Fruit fly (Drosophila melanogaster) whole organism, embryonic: ENCODE results near the gene Rtnl1.
A peak's percentile ranks its signal among the peaks of the same experiment; 100 is the strongest.

Experiments
- Aef1 ChIP-seq: fragments of 200-800 bp; sonication (Bioruptor generic); IDR thresholded peaks from 3 replicates; pipeline ENCODE4 v1.3.6; 2022; ENCODE audit warnings: missing biosample characterization, missing genetic modification characterization
- CG10321 ChIP-seq: fragments of 200-800 bp; sonication (Bioruptor generic); IDR thresholded peaks from 2 replicates; pipeline ENCODE4 v1.3.6; 2022; ENCODE audit warnings: missing biosample characterization, missing genetic modification characterization
- CG10543 ChIP-seq: fragments of 200-800 bp; sonication (Bioruptor generic); optimal IDR thresholded peaks from 3 replicates; lab custom pipeline; 2017; ENCODE audit warnings: missing biosample characterization, mild to moderate bottlenecking, missing genetic modification characterization, moderate library complexity
- CG1233 ChIP-seq: fragments of 200-800 bp; sonication (Bioruptor generic); optimal IDR thresholded peaks from 4 replicates; lab custom pipeline; 2018; ENCODE audit warnings: missing biosample characterization, mild to moderate bottlenecking, missing genetic modification characterization
- CG17829 ChIP-seq: fragments of 200-800 bp; optimal IDR thresholded peaks from 2 replicates; lab custom pipeline; 2019; ENCODE audit warnings: missing biosample characterization, mild to moderate bottlenecking, missing genetic modification characterization, moderate library complexity
- CG18599 ChIP-seq: fragments of 200-800 bp; sonication (Bioruptor generic); optimal IDR thresholded peaks from 3 replicates; lab custom pipeline; 2017; ENCODE audit warnings: missing biosample characterization, missing genetic modification characterization, mild to moderate bottlenecking, moderate library complexity, missing genetic modification reagents
- CG31365 ChIP-seq: fragments of 200-800 bp; sonication (Bioruptor generic); optimal IDR thresholded peaks from 2 replicates; lab custom pipeline; 2018; ENCODE audit warnings: missing biosample characterization, mild to moderate bottlenecking, missing genetic modification characterization
- CG3163 ChIP-seq: fragments of 200-800 bp; sonication (Bioruptor generic); optimal IDR thresholded peaks from 3 replicates; lab custom pipeline; 2016; ENCODE audit warnings: missing biosample characterization, missing genetic modification characterization
- CG33213 ChIP-seq: fragments of 200-800 bp; sonication (Bioruptor generic); optimal IDR thresholded peaks from 3 replicates; lab custom pipeline; 2016; ENCODE audit warnings: missing biosample characterization, missing genetic modification characterization
- CG34376 ChIP-seq: fragments of 200-800 bp; sonication (Bioruptor generic); optimal IDR thresholded peaks from 2 replicates; lab custom pipeline; 2018; ENCODE audit warnings: missing biosample characterization, mild to moderate bottlenecking, missing genetic modification characterization
- CG6175 ChIP-seq: fragments of 200-800 bp; sonication (Bioruptor generic); IDR thresholded peaks from 3 replicates; pipeline ENCODE4 v1.3.6; 2022; ENCODE audit warnings: missing biosample characterization, missing genetic modification characterization
- CG6654 ChIP-seq: fragments of 200-800 bp; sonication (Bioruptor generic); optimal IDR thresholded peaks from 2 replicates; lab custom pipeline; 2017; ENCODE audit warnings: missing biosample characterization, mild to moderate bottlenecking, missing genetic modification characterization
- CG8478 ChIP-seq: fragments of >200 bp; optimal IDR thresholded peaks from 2 replicates; lab custom pipeline; 2018
- CG9215 ChIP-seq: fragments of 200-800 bp; sonication (Bioruptor generic); IDR thresholded peaks from 2 replicates; pipeline ENCODE4 v1.3.6; 2022; ENCODE audit warnings: missing biosample characterization, missing genetic modification characterization
- Dbx ChIP-seq: fragments of 200-800 bp; sonication (Bioruptor generic); IDR thresholded peaks from 3 replicates; pipeline ENCODE4 v1.3.6; 2022; ENCODE audit warnings: missing biosample characterization, missing genetic modification characterization
- Deaf1 ChIP-seq: fragments of 200-800 bp; optimal IDR thresholded peaks from 3 replicates; lab custom pipeline; 2019; ENCODE audit warnings: missing biosample characterization, mild to moderate bottlenecking, missing genetic modification characterization, moderate library complexity
- HmgD ChIP-seq: fragments of 200-800 bp; sonication (Bioruptor generic); optimal IDR thresholded peaks from 3 replicates; lab custom pipeline; 2016; ENCODE audit warnings: missing biosample characterization, missing genetic modification characterization
- Jarid2 ChIP-seq: fragments of 200-800 bp; sonication (Bioruptor generic); optimal IDR thresholded peaks from 3 replicates; lab custom pipeline; 2017; ENCODE audit warnings: mild to moderate bottlenecking, missing biosample characterization, missing genetic modification reagents, missing genetic modification characterization
- Med ChIP-seq: fragments of 200-800 bp; sonication (Bioruptor generic); peaks from one replicate; lab custom pipeline; 2016; ENCODE audit warnings: missing biosample characterization, missing genetic modification characterization, mild to moderate bottlenecking, inconsistent platforms, moderate library complexity
- Myb ChIP-seq: fragments of 200-800 bp; sonication (Bioruptor generic); optimal IDR thresholded peaks from 2 replicates; lab custom pipeline; 2016; ENCODE audit warnings: missing biosample characterization, missing genetic modification characterization
- NFAT ChIP-seq: fragments of 200-800 bp; sonication (Bioruptor generic); IDR thresholded peaks from 2 replicates; pipeline ENCODE4 v1.3.6; 2022; ENCODE audit warnings: missing biosample characterization, missing genetic modification characterization
- Nf-YB ChIP-seq: fragments of 200-800 bp; sonication (Bioruptor generic); optimal IDR thresholded peaks from 3 replicates; lab custom pipeline; 2019; ENCODE audit warnings: missing biosample characterization, mild to moderate bottlenecking, missing genetic modification characterization, moderate library complexity
- Nf-YC ChIP-seq: fragments of 200-800 bp; optimal IDR thresholded peaks from 3 replicates; lab custom pipeline; 2019; ENCODE audit warnings: missing biosample characterization, mild to moderate bottlenecking, missing genetic modification characterization, moderate library complexity
- Optix ChIP-seq: fragments of 200-800 bp; sonication (Bioruptor generic); IDR thresholded peaks from 3 replicates; pipeline ENCODE4 v1.3.6; 2022; ENCODE audit warnings: missing biosample characterization, missing genetic modification characterization
- Pdp1 ChIP-seq, 2 experiments: fragments of 200-800 bp; sonication (Bioruptor generic); optimal IDR thresholded peaks; 3 replicates each; lab custom pipeline; 2016; ENCODE audit warnings: missing biosample characterization in 2 of 2, missing genetic modification characterization in 2 of 2, mild to moderate bottlenecking in 1 of 2, moderate library complexity in 1 of 2
- Trl ChIP-seq, 3 experiments: fragments of >200 bp in 2 of 3; fragments of 200-800 bp in 1 of 3; sonication (Bioruptor generic) in 1 of 3; optimal IDR thresholded peaks; 2 replicates in 1 of 3; 3 replicates in 2 of 3; lab custom pipeline; 2016 to 2017; ENCODE audit warnings: missing biosample characterization in 1 of 3, missing genetic modification characterization in 1 of 3
- cad ChIP-seq: fragments of >200 bp; optimal IDR thresholded peaks from 2 replicates; lab custom pipeline; 2017; ENCODE audit warnings: missing biosample characterization, missing genetic modification characterization
- cg ChIP-seq: fragments of 200-800 bp; sonication (Bioruptor generic); optimal IDR thresholded peaks from 3 replicates; lab custom pipeline; 2019; ENCODE audit warnings: missing biosample characterization, mild to moderate bottlenecking, missing genetic modification characterization, moderate library complexity
- chinmo ChIP-seq: fragments of 200-800 bp; sonication (Bioruptor generic); IDR thresholded peaks from 4 replicates; pipeline ENCODE4 v1.3.6; 2022; ENCODE audit warnings: missing biosample characterization, missing genetic modification characterization; ENCODE audit not compliant: partially characterized antibody
- crol ChIP-seq: fragments of 200-800 bp; sonication (Bioruptor generic); IDR thresholded peaks from 2 replicates; pipeline ENCODE4 v1.3.6; 2022; ENCODE audit warnings: missing biosample characterization, missing genetic modification characterization
- cwo ChIP-seq: fragments of 200-800 bp; sonication (Bioruptor generic); optimal IDR thresholded peaks from 3 replicates; lab custom pipeline; 2017; ENCODE audit warnings: missing biosample characterization, missing genetic modification characterization, mild to moderate bottlenecking, moderate library complexity, missing genetic modification reagents
- dimm ChIP-seq: fragments of 200-800 bp; sonication (Bioruptor generic); IDR thresholded peaks from 2 replicates; pipeline ENCODE4 v1.3.6; 2022; ENCODE audit warnings: missing biosample characterization, missing genetic modification characterization
- ftz-f1 ChIP-seq: fragments of 200-800 bp; sonication (Bioruptor generic); optimal IDR thresholded peaks from 2 replicates; lab custom pipeline; 2016; ENCODE audit warnings: missing biosample characterization, missing genetic modification characterization
- gcm ChIP-seq: fragments of 200-800 bp; sonication (Bioruptor generic); optimal IDR thresholded peaks from 2 replicates; lab custom pipeline; 2019; ENCODE audit warnings: missing biosample characterization, mild to moderate bottlenecking, missing genetic modification characterization, moderate library complexity
- slbo ChIP-seq: fragments of 200-800 bp; sonication (Bioruptor generic); IDR thresholded peaks from 2 replicates; pipeline ENCODE4 v1.3.6; 2022; ENCODE audit warnings: missing biosample characterization, missing genetic modification characterization
- sr ChIP-seq: fragments of 200-800 bp; sonication (Bioruptor generic); IDR thresholded peaks from 3 replicates; pipeline ENCODE4 v1.3.6; 2022; ENCODE audit warnings: missing biosample characterization, missing genetic modification characterization
- sug ChIP-seq: fragments of 200-800 bp; optimal IDR thresholded peaks from 2 replicates; lab custom pipeline; 2019; ENCODE audit warnings: missing biosample characterization, mild to moderate bottlenecking, missing genetic modification characterization, moderate library complexity
- vfl ChIP-seq: fragments of 200-800 bp; sonication (Bioruptor generic); optimal IDR thresholded peaks from 2 replicates; lab custom pipeline; 2016; ENCODE audit warnings: missing biosample characterization, missing genetic modification characterization
- vnd ChIP-seq: fragments of 200-800 bp; sonication (Bioruptor generic); IDR thresholded peaks from 3 replicates; pipeline ENCODE4 v1.3.6; 2022; ENCODE audit warnings: missing biosample characterization, missing genetic modification characterization; ENCODE audit not compliant: partially characterized antibody

The Rtnl1 gene

dm6 chr2L:5030535-5030934 lies 21.0 kb upstream of the Rtnl1 start:
- no peak for TF ChIP-seq gcm (GFP tag; lab: Kevin White, UChicago)
- peak in 1 of 2 experiments; percentile 26 for TF ChIP-seq Trl (optimal IDR thresholded peaks at IDR 0.05; lab: Kevin White, UChicago)
- no peak for TF ChIP-seq Trl (GFP tag; optimal IDR thresholded peaks at IDR 0.05; lab: Kevin White, UChicago)
- peak; percentile 49 for TF ChIP-seq CG3163
- no peak for TF ChIP-seq dimm

dm6 chr2L:5029809-5030108 lies 20.2 kb upstream of the Rtnl1 start:
- TF ChIP-seq cad (GFP tag; lab: Kevin White, UChicago) (peak; percentile 55), CG9215 (GFP tag; lab: Robert Waterston, UW) (no peak), CG6654 (peak; percentile 74)

DNA sequence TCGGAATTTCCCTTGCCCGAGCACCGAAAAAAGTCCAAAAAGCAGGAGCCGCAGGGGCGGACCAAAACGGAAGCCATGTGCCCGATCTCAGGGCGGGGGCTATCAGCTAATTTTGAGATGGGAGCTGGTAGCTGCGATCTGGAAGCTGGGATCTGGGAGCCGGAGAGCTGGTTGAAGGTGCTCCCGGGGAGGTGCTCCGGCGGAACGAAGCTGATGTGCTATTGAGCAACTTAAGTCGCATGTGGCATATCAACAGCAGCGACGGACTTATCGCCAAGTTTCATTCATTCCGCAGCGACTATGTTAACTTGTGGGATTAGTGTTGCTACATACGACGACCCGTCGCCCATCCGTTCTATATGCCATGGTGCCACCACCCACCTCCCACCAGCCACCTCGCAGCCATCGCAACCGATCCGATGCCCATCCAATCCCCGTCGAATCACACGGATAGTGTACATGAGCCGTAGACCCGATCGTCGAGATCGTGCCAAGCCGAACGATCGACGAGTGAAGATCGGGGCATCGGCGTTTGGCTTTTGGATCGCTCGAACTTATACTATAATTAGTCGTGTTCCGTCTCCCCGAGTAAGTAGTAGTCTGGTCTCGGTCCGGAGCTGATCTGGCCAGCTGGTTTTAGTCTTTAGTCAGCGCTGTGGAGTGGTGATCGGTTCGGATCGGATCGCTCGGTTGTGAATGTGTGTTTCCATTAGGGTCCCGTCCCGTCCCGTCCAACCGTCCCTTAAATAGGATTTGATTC lies 19.7 kb upstream of the Rtnl1 start, which contains the start of gene Col4a1:
Gene Col4a1 (plus strand): TSS at position 561 of the 760 bp plus-strand sequence.
- TF ChIP-seq CG18599 (GFP tag; lab: Kevin White, UChicago) (peak; percentile 11), ftz-f1 (GFP tag; lab: Kevin White, UChicago) (peak; percentile 45), Dbx (no peak), Med (GFP tag; lab: Kevin White, UChicago) (peak; percentile 61), cwo (GFP tag; lab: Kevin White, UChicago) (peak; percentile 30), CG6175 (GFP tag; lab: Robert Waterston, UW) (peak; percentile 48; the same call in 1 of the 3 replicates), crol (GFP tag; lab: Robert Waterston, UW) (peak; percentile 63), chinmo (0 out of 4 replicates have a peak, but pooled peaks have one; percentile 37), CG17829 (no peak), CG1233 (GFP tag; lab: Kevin White, UChicago) (no peak), Jarid2 (GFP tag; lab: Kevin White, UChicago) (peak; percentile 51), Myb (GFP tag; lab: Kevin White, UChicago) (no peak), CG8478 (no peak), CG10543 (peak; percentile 80), vnd (GFP tag; lab: Robert Waterston, UW) (no peak), sr (GFP tag; lab: Robert Waterston, UW) (no peak), Pdp1 (GFP tag; optimal IDR thresholded peaks at IDR 0.05; lab: Kevin White, UChicago) (peak in 1 of 2 experiments; percentile 20), cg (GFP tag; lab: Kevin White, UChicago) (peak; percentile 14), Nf-YB (GFP tag; lab: Kevin White, UChicago) (peak; percentile 55), vfl (GFP tag; lab: Kevin White, UChicago) (no peak), Aef1 (GFP tag; lab: Robert Waterston, UW) (no peak), Nf-YC (tag; lab: Kevin White, UChicago) (peak; percentile 51), CG31365 (tag; lab: Kevin White, UChicago) (no peak), slbo (GFP tag; lab: Robert Waterston, UW) (peak; percentile 26; the same call in 1 of the 2 replicates), CG34376 (GFP tag; lab: Kevin White, UChicago) (peak; percentile 97), sug (tag; lab: Kevin White, UChicago) (peak; percentile 90), NFAT (GFP tag; lab: Robert Waterston, UW) (0 out of 2 replicates have a peak, but pooled peaks have one; percentile 8), CG33213 (GFP tag; lab: Kevin White, UChicago) (no peak), Deaf1 (tag; lab: Kevin White, UChicago) (peak; percentile 97), CG10321 (no peak), HmgD (no peak), Optix (GFP tag; lab: Robert Waterston, UW) (0 out of 3 replicates have a peak, but pooled peaks have one; percentile 22)
